Worm (Caenorhabditis elegans) whole organism, early embryonic: Measurements from ENCODE around the gene pdha-1.

Source experiments
- B0310.2 ChIP-seq: sonication (generic microtip); optimal IDR thresholded peaks from 2 replicates; lab custom pipeline; 2016; ENCODE audit warnings: mild to moderate bottlenecking, missing genetic modification characterization, missing compliant biosample characterization
- F13C5.2 ChIP-seq: sonication (generic microtip); optimal IDR thresholded peaks from 2 replicates; lab custom pipeline; 2017; ENCODE audit warnings: mild to moderate bottlenecking, missing genetic modification characterization, inconsistent platforms, missing compliant biosample characterization
- aly-1 ChIP-seq: sonication (generic microtip); optimal IDR thresholded peaks from 2 replicates; lab custom pipeline; 2016; ENCODE audit warnings: missing genetic modification characterization, missing compliant biosample characterization
- ama-1 ChIP-seq: fragments of 150-350 bp; optimal IDR thresholded peaks from 2 replicates; lab custom pipeline; 2014
- ceh-13 ChIP-seq: fragments of 200-800 bp; sonication (Bioruptor generic); optimal IDR thresholded peaks from 2 replicates; lab custom pipeline; 2018; ENCODE audit warnings: mild to moderate bottlenecking, missing genetic modification characterization, missing compliant biosample characterization
- ceh-36 ChIP-seq: sonication (generic microtip); optimal IDR thresholded peaks from 2 replicates; lab custom pipeline; 2016; ENCODE audit warnings: missing genetic modification characterization, inconsistent platforms, missing compliant biosample characterization
- ets-7 ChIP-seq: sonication (generic microtip); optimal IDR thresholded peaks from 2 replicates; lab custom pipeline; 2016; ENCODE audit warnings: missing genotype, missing genetic modification characterization, missing compliant biosample characterization
- flt-1 ChIP-seq: fragments of 200-800 bp; sonication (Bioruptor generic); IDR thresholded peaks from 2 replicates; pipeline ENCODE4 v1.3.6; 2022; ENCODE audit warnings: missing genetic modification characterization, missing compliant biosample characterization
- hmbx-1 ChIP-seq: sonication (generic microtip); optimal IDR thresholded peaks from 2 replicates; lab custom pipeline; 2016; ENCODE audit warnings: mild to moderate bottlenecking, missing genetic modification characterization, missing compliant biosample characterization
- hmg-4 ChIP-seq: fragments of 200-800 bp; sonication (Bioruptor generic); optimal IDR thresholded peaks from 2 replicates; lab custom pipeline; 2018; ENCODE audit warnings: mild to moderate bottlenecking, missing genetic modification characterization, missing compliant biosample characterization
- hnd-1 ChIP-seq: sonication (generic microtip); optimal IDR thresholded peaks from 2 replicates; lab custom pipeline; 2016; ENCODE audit warnings: missing genetic modification characterization, missing compliant biosample characterization
- pes-1 ChIP-seq: fragments of 200-800 bp; sonication (Bioruptor generic); IDR thresholded peaks from 2 replicates; pipeline ENCODE4 v1.3.6; 2022; ENCODE audit warnings: missing genetic modification reagents, missing genetic modification characterization, missing compliant biosample characterization
- scrt-1 ChIP-seq: fragments of 200-800 bp; sonication (Bioruptor generic); IDR thresholded peaks from 2 replicates; pipeline ENCODE4 v1.3.6; 2022; ENCODE audit warnings: missing genetic modification characterization, missing compliant biosample characterization
- sea-1 ChIP-seq: fragments of 200-800 bp; sonication (Bioruptor generic); conservative IDR thresholded peaks from 2 replicates; pipeline ENCODE4 v1.3.6; 2022; ENCODE audit warnings: missing genetic modification characterization, missing compliant biosample characterization
- tbx-11 ChIP-seq: fragments of 200-800 bp; sonication (Bioruptor generic); IDR thresholded peaks from 2 replicates; pipeline ENCODE4 v1.3.6; 2022; ENCODE audit warnings: missing genetic modification characterization, missing compliant biosample characterization
- tbx-37 ChIP-seq: fragments of 200-800 bp; sonication (Bioruptor generic); conservative IDR thresholded peaks from 2 replicates; pipeline ENCODE4 v1.3.6; 2022; ENCODE audit warnings: missing genetic modification reagents, missing genetic modification characterization, missing compliant biosample characterization
- tra-4 ChIP-seq: sonication (generic microtip); optimal IDR thresholded peaks from 2 replicates; lab custom pipeline; 2017; ENCODE audit warnings: missing genetic modification characterization, missing compliant biosample characterization

pdha-1 gene

DNA sequence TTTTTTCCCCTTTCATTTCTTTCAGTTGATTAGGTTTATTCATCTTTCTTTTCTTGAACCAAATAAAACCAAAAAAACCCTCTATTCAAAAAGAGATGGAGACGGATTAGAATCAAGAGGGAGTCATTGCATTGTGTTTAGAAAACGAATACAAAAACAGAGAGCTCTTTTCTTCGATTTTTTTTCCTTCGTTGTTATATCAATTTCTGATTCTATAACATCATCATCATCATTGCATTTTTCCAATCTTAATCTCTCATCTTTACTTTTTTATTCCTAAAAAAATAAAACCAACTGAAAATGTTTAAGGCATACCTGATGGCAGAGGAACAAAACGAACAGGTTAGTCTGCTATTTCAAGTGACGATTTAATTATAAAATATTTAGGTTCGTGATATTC, 7.3 kb upstream of the pdha-1 start, which contains the start of gene T05H10.8:
Gene T05H10.8, plus strand, starts transcription at position 301 of the 400 bp plus-strand sequence.
- TF ChIP-seq flt-1 (GFP tag; lab: Robert Waterston, UW) (no peak), hmg-4 (no peak), ceh-36 (tag; lab: Kevin White, UChicago) (no peak), F13C5.2 (tag; lab: Kevin White, UChicago) (no peak), pes-1 (GFP tag; lab: Robert Waterston, UW) (no peak), ceh-13 (GFP tag; lab: Kevin White, UChicago) (no peak), hmbx-1 (tag; lab: Kevin White, UChicago) (no peak), scrt-1 (GFP tag; lab: Robert Waterston, UW) (no peak), tra-4 (no peak), sea-1 (GFP tag; lab: Robert Waterston, UW) (no peak)

DNA sequence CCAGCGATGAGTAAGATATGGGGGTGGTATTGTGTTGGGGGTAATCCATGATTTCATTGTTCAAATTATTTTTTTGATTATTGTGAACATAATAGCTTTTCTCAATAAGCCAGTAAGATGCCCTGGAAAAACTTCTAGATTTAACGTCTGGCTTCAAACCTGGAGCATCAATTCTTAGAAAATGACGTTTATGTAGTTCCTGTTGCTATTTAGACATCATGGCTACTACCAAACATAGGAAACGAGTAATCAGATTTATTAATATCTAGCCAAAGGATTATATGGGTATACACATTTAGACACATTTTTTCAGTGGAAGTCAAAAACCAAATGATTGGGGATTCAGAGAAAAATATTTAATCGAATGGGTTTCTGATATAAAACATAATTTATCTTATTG, 6.6 kb upstream of the pdha-1 start:
- TF ChIP-seq hmg-4 (no peak), aly-1 (no peak), hmbx-1 (tag; lab: Kevin White, UChicago) (no peak), B0310.2 (tag; lab: Kevin White, UChicago) (no peak), tbx-37 (GFP tag; lab: Robert Waterston, UW) (no peak), flt-1 (GFP tag; lab: Robert Waterston, UW) (no peak), tbx-11 (no peak), ceh-13 (GFP tag; lab: Kevin White, UChicago) (no peak), hnd-1 (tag; lab: Kevin White, UChicago) (no peak), tra-4 (no peak), pes-1 (GFP tag; lab: Robert Waterston, UW) (no peak), ama-1 (no peak), ets-7 (tag; lab: Kevin White, UChicago) (no peak), ceh-36 (tag; lab: Kevin White, UChicago) (no peak)

DNA sequence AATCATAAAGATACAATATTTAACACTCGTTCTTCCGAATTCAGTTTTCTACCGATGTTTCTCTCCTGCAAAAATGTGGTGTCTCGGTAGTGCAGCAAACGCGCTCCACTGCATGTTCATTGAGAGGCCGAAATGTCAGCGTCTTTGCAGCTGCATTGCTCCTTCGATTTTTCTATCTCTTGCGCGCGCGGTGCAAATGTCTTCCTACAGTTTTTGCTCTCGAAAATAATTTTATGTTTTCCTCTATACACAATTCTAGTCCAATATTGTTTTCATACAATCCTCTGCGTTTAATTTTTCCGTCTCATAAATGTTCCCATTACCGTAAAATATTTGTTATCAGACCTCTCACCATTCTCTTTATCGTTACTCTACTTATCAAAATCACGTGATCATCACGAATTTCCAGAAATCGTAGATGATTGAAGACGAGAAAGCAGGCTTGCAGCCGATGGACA, 3.7 kb upstream of the pdha-1 start, which contains the start of gene ufd-2:
Gene ufd-2, plus strand, starts transcription at position 408 of the 458 bp plus-strand sequence.
- TF ChIP-seq ets-7 (tag; lab: Kevin White, UChicago) (peak; percentile 14), scrt-1 (GFP tag; lab: Robert Waterston, UW) (0 out of 2 replicates have a peak, but pooled peaks have one; percentile 23), ama-1 (no peak), sea-1 (GFP tag; lab: Robert Waterston, UW) (no peak)

DNA sequence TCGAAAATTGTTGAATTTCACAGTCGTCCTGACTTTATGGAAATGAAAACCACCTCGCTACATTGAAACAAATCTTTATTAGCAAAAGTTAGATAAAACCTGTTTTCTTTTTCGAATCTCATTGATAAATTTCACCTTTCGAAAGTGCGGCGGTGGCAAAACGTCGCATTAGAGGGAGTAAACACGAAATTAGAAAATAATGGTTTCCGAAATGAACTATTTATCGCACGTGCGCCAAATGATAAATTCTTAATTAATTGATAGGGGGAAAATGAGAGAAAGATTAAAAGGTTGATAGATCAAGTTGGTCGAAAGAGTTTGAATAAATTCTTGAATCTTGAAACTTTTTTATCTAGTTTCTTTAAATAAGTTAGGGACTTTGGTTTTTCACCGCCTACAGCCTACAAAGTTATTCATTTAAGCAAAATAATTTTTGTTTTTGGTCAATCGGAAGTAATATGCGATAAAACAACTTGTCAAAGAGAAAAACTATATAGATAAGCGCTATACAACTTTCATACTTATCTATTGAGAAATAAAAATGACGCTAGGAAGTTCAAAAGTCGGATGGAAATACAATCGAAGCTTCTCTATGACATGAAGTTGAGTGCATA, 5.0 kb downstream of the pdha-1 start:
- no peak for TF ChIP-seq tbx-37 (GFP tag; lab: Robert Waterston, UW)
- no peak for TF ChIP-seq scrt-1 (GFP tag; lab: Robert Waterston, UW)
- no peak for TF ChIP-seq B0310.2 (tag; lab: Kevin White, UChicago)
- no peak for TF ChIP-seq hnd-1 (tag; lab: Kevin White, UChicago)
- no peak for TF ChIP-seq pes-1 (GFP tag; lab: Robert Waterston, UW)
- no peak for TF ChIP-seq flt-1 (GFP tag; lab: Robert Waterston, UW)
- TF ChIP-seq aly-1 = no peak
- TF ChIP-seq tbx-11 = no peak

DNA sequence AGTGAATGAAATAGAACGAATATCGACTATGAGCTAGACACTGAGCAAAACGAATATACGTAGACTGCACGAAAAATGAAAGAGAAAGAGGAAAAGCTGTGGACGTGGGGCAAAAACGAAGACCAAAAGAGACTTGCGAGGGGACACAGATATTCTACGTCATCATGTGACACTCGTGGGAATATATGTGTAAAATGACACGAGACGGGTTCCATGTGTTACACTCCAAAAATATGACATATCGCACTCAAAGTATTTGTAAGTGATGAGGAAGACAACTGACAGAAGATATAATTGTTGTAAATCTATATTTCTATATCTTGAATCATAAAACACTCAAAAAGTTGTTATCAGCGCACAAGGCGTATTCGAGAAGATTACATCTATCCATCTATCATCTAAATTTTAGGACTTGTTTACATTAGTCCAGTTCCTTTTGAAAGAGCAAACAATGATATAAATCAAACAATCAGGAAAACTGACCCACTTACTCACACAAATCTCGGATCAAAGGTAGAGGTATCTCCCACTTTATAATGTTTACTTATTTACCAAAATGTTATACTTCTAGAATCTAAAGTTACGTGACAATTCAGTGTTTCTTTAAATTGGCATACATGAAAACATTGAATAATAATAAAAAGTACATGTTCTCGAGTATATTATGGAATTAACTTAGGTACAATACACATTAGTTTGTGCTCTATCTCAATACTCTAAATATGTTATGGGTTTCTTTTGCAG, 5.9 kb downstream of the pdha-1 start:
- no peak for TF ChIP-seq scrt-1 (GFP tag; lab: Robert Waterston, UW)
- no peak for TF ChIP-seq ets-7 (tag; lab: Kevin White, UChicago)
- no peak for TF ChIP-seq hmbx-1 (tag; lab: Kevin White, UChicago)
- no peak for TF ChIP-seq ceh-36 (tag; lab: Kevin White, UChicago)
- TF ChIP-seq pes-1 (GFP tag; lab: Robert Waterston, UW) = no peak
- no peak for TF ChIP-seq hnd-1 (tag; lab: Kevin White, UChicago)
- no peak for TF ChIP-seq ceh-13 (GFP tag; lab: Kevin White, UChicago)
- no peak for TF ChIP-seq hmg-4
- TF ChIP-seq B0310.2 (tag; lab: Kevin White, UChicago) = no peak
- TF ChIP-seq F13C5.2 (tag; lab: Kevin White, UChicago) = no peak
- TF ChIP-seq tra-4 = no peak
- no peak for TF ChIP-seq aly-1
- no peak for TF ChIP-seq sea-1 (GFP tag; lab: Robert Waterston, UW)
- TF ChIP-seq tbx-37 (GFP tag; lab: Robert Waterston, UW) = no peak
- TF ChIP-seq ama-1 = no peak

DNA sequence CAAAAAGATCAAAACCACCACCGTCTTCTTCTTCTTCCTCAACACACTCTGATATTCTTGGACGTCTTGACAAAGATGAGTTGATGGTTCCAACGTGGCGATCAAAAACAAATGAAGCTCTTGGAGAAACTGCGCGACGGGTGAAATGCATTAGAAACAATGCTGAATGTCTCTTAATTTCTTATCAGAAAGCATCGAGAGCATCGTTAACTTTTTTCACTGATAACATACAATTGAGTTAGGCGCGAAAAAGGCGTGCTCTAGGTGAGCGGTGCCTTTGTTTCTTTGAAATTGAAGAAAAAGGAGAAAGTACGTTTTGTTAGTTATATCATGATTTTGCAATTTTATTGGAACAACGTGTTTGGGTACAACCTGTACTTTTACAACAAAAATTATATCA, 7.1 kb downstream of the pdha-1 start, which contains the start of gene gpcp-2:
Gene gpcp-2, minus strand, starts transcription at position 153 of the 400 bp plus-strand sequence.
- no peak for TF ChIP-seq ets-7 (tag; lab: Kevin White, UChicago)
- TF ChIP-seq tbx-11 = no peak
- TF ChIP-seq ama-1 = no peak
- no peak for TF ChIP-seq F13C5.2 (tag; lab: Kevin White, UChicago)
- TF ChIP-seq hmg-4 = no peak
- no peak for TF ChIP-seq flt-1 (GFP tag; lab: Robert Waterston, UW)
- TF ChIP-seq tra-4 = no peak
- no peak for TF ChIP-seq ceh-36 (tag; lab: Kevin White, UChicago)
- TF ChIP-seq sea-1 (GFP tag; lab: Robert Waterston, UW) = no peak
- TF ChIP-seq B0310.2 (tag; lab: Kevin White, UChicago) = no peak
- no peak for TF ChIP-seq ceh-13 (GFP tag; lab: Kevin White, UChicago)
- no peak for TF ChIP-seq hnd-1 (tag; lab: Kevin White, UChicago)

DNA sequence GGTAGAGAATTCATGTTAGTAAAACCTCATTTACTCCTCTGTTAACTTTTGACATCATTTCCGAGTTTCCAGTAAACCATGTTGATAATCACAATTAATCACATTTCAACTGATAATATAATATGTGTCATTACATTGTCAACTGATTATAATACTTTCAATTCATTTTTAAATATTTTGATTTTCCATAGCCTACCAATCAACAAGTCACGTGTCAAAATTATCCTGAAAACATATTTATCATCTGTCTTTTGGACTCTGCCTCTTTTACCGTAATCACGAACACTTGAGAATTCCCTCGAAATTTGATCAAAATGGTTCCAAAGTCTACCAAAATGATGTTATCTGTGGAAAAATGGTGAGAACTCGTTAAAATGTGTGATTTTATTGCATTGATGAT, 8.0 kb downstream of the pdha-1 start:
- no peak for TF ChIP-seq ceh-36 (tag; lab: Kevin White, UChicago)
- TF ChIP-seq pes-1 (GFP tag; lab: Robert Waterston, UW) = no peak
- no peak for TF ChIP-seq tbx-11
- TF ChIP-seq scrt-1 (GFP tag; lab: Robert Waterston, UW) = no peak
- no peak for TF ChIP-seq F13C5.2 (tag; lab: Kevin White, UChicago)
- TF ChIP-seq aly-1 = no peak
- TF ChIP-seq hmg-4 = no peak
- TF ChIP-seq tra-4 = no peak
- no peak for TF ChIP-seq B0310.2 (tag; lab: Kevin White, UChicago)
- TF ChIP-seq hnd-1 (tag; lab: Kevin White, UChicago) = no peak
- no peak for TF ChIP-seq hmbx-1 (tag; lab: Kevin White, UChicago)
- no peak for TF ChIP-seq ceh-13 (GFP tag; lab: Kevin White, UChicago)
- no peak for TF ChIP-seq flt-1 (GFP tag; lab: Robert Waterston, UW)
- TF ChIP-seq sea-1 (GFP tag; lab: Robert Waterston, UW) = no peak
